Worm (Caenorhabditis elegans): ENCODE results near the gene F28G4.2.

The F28G4.2 gene

ce11 chrV:16299834-16300233 lies 17.7 kb upstream of the F28G4.2 start:
- TF ChIP-seq egrh-3 (GFP tag; IDR thresholded peaks at IDR 0.05) (no peak), madf-10 (tag; optimal IDR thresholded peaks at IDR 0.05) (peak; percentile 97)

- TF ChIP-seq attf-3 (GFP tag; conservative IDR thresholded peaks at IDR 0.05) (no peak), Y53G8AR.9 (GFP tag; conservative IDR thresholded peaks at IDR 0.05) (no peak), pbrm-1 (GFP tag; IDR thresholded peaks at IDR 0.05) (no peak)
These were observed 16.5 kb upstream of the F28G4.2 start, which contains the start of gene srbc-84 for ce11 chrV:16298669-16299068. TSS of gene srbc-84 (plus strand) at chrV:16298969.

- TF ChIP-seq lin-54 (GFP tag; optimal IDR thresholded peaks at IDR 0.05) (no peak), ZK185.1 (tag; optimal IDR thresholded peaks at IDR 0.05; ENCODE audit: poor library complexity, severe bottlenecking) (no peak), sdz-38 (tag; optimal IDR thresholded peaks at IDR 0.05) (no peak), B0261.1 (tag; optimal IDR thresholded peaks at IDR 0.05) (no peak), madf-6 (GFP tag; IDR thresholded peaks at IDR 0.05) (no peak), repo-1 (tag; optimal IDR thresholded peaks at IDR 0.05) (no peak), F23B12.7 (tag; optimal IDR thresholded peaks at IDR 0.05; ENCODE audit: insufficient read depth) (no peak), F37B4.10 (GFP tag; IDR thresholded peaks at IDR 0.05) (no peak), nfya-1 (tag; optimal IDR thresholded peaks at IDR 0.05; ENCODE audit: borderline replicate concordance, insufficient read depth) (no peak), lsl-1 (GFP tag; optimal IDR thresholded peaks at IDR 0.05) (no peak), zim-3 (tag; optimal IDR thresholded peaks at IDR 0.05) (no peak), pha-4 (tag; optimal IDR thresholded peaks at IDR 0.05) (no peak), B0019.2 (GFP tag; conservative IDR thresholded peaks at IDR 0.05) (no peak), hmg-20 (GFP tag; IDR thresholded peaks at IDR 0.05) (no peak)
These were observed 14.9 kb upstream of the F28G4.2 start, which contains the start of gene srbc-83 for ce11 chrV:16297070-16297469. TSS of gene srbc-83 (plus strand) at chrV:16297370.

ce11 chrV:16292409-16292808 lies 10.3 kb upstream of the F28G4.2 start, which contains the start of gene oac-5:
TSS of gene oac-5 (plus strand) at chrV:16292709.
- TF ChIP-seq nhr-80 (tag; optimal IDR thresholded peaks at IDR 0.05) (peak; percentile 15), nfya-2 (GFP tag; IDR thresholded peaks at IDR 0.05) (no peak), lir-1 (GFP tag; conservative IDR thresholded peaks at IDR 0.05) (no peak), efl-1 (GFP tag; optimal IDR thresholded peaks at IDR 0.05) (no peak), madf-3 (GFP tag; IDR thresholded peaks at IDR 0.05) (no peak), lin-26 (GFP tag; IDR thresholded peaks at IDR 0.05) (no peak), nhr-27 (tag; optimal IDR thresholded peaks at IDR 0.05) (no peak), F23B12.7 (tag; optimal IDR thresholded peaks at IDR 0.05; ENCODE audit: insufficient read depth) (no peak)

- TF ChIP-seq nfya-1 (tag; optimal IDR thresholded peaks at IDR 0.05; ENCODE audit: borderline replicate concordance, insufficient read depth) (no peak), ceh-27 (GFP tag; optimal IDR thresholded peaks at IDR 0.05) (no peak)
These were observed 5.5 kb upstream of the F28G4.2 start, which contains the start of gene F28G4.3 for ce11 chrV:16287619-16288018. TSS of gene F28G4.3 (minus strand) at chrV:16287719.

- no peak for TF ChIP-seq nfyb-1 (GFP tag; IDR thresholded peaks at IDR 0.05)
- no peak for TF ChIP-seq lin-35 (GFP tag; optimal IDR thresholded peaks at IDR 0.05)
- TF ChIP-seq nhr-27 (tag; optimal IDR thresholded peaks at IDR 0.05), result no peak
- TF ChIP-seq gei-17 (GFP tag; optimal IDR thresholded peaks at IDR 0.05), result no peak
- TF ChIP-seq snpc-3.4 (tag; optimal IDR thresholded peaks at IDR 0.05), result no peak
These were observed 3.7 kb upstream of the F28G4.2 start, which contains the start of gene F28G4.4 for ce11 chrV:16285794-16286193. TSS of gene F28G4.4 (minus strand) at chrV:16285894.
